Worm (Caenorhabditis elegans): ENCODE results near the gene vap-1.

ce11 chrX:17424595-17424913 is 28.2 kb upstream of the vap-1 start:
- TF ChIP-seq skn-1 (tag; optimal IDR thresholded peaks at IDR 0.05) (no peak), nhr-76 (tag; optimal IDR thresholded peaks at IDR 0.05) (no peak), ceh-28 (tag; optimal IDR thresholded peaks at IDR 0.05) (no peak), fos-1 (tag; optimal IDR thresholded peaks at IDR 0.05) (no peak), unc-130 (GFP tag; optimal IDR thresholded peaks at IDR 0.05) (no peak), ztf-11 (tag; optimal IDR thresholded peaks at IDR 0.05) (no peak), F49E8.2 (tag; optimal IDR thresholded peaks at IDR 0.05; ENCODE audit: borderline replicate concordance) (no peak), ama-1 (optimal IDR thresholded peaks at IDR 0.05) (no peak), daf-19 (GFP tag; conservative IDR thresholded peaks at IDR 0.05) (no peak), nhr-77 (tag; optimal IDR thresholded peaks at IDR 0.05) (no peak)
